Fruit fly (Drosophila melanogaster) whole organism, pupa: ENCODE data around the gene mRpS23.

Experiments
- CG10348 ChIP-seq: fragments of 200-800 bp; sonication (Bioruptor generic); IDR thresholded peaks from 2 replicates; pipeline ENCODE4 v1.3.6; 2022; ENCODE audit warnings: missing biosample characterization, missing genetic modification characterization
- CG12605 ChIP-seq: fragments of 200-800 bp; sonication (Bioruptor generic); IDR thresholded peaks from 2 replicates; pipeline ENCODE4 v1.3.6; 2022; ENCODE audit warnings: missing biosample characterization, missing genetic modification characterization
- CG13204 ChIP-seq: fragments of 200-800 bp; sonication (Bioruptor generic); optimal IDR thresholded peaks from 2 replicates; lab custom pipeline; 2018; ENCODE audit warnings: missing biosample characterization, mild to moderate bottlenecking, missing genetic modification characterization, moderate library complexity
- CG14655 ChIP-seq: fragments of 200-800 bp; sonication (Bioruptor generic); optimal IDR thresholded peaks from 3 replicates; lab custom pipeline; 2017; ENCODE audit warnings: mild to moderate bottlenecking, missing biosample characterization, missing genetic modification reagents, missing genetic modification characterization
- CG15710 ChIP-seq: fragments of 200-800 bp; sonication (Bioruptor generic); optimal IDR thresholded peaks from 2 replicates; lab custom pipeline; 2018; ENCODE audit warnings: missing biosample characterization, mild to moderate bottlenecking, missing genetic modification characterization, moderate library complexity
- CG17806 ChIP-seq: fragments of 200-800 bp; sonication (Bioruptor generic); optimal IDR thresholded peaks from 2 replicates; lab custom pipeline; 2018; ENCODE audit warnings: missing biosample characterization, mild to moderate bottlenecking, missing genetic modification characterization, moderate library complexity
- CG32121 ChIP-seq: fragments of 200-800 bp; sonication (Bioruptor generic); IDR thresholded peaks from 2 replicates; pipeline ENCODE4 v1.3.6; 2022; ENCODE audit warnings: missing biosample characterization, missing genetic modification characterization
- CG34367 ChIP-seq: fragments of 200-800 bp; sonication (Bioruptor generic); optimal IDR thresholded peaks from 2 replicates; lab custom pipeline; 2018; ENCODE audit warnings: missing biosample characterization, mild to moderate bottlenecking, missing genetic modification characterization
- CG4496 ChIP-seq: fragments of 200-800 bp; sonication (Bioruptor generic); IDR thresholded peaks from 3 replicates; pipeline ENCODE4 v1.3.6; 2022; ENCODE audit warnings: missing biosample characterization, missing genetic modification characterization
- CG8159 ChIP-seq: fragments of 200-800 bp; sonication (Bioruptor generic); optimal IDR thresholded peaks from 3 replicates; lab custom pipeline; 2018; ENCODE audit warnings: missing biosample characterization, mild to moderate bottlenecking, missing genetic modification characterization, moderate library complexity
- CG8301 ChIP-seq: fragments of 200-800 bp; sonication (Bioruptor generic); optimal IDR thresholded peaks from 2 replicates; lab custom pipeline; 2018; ENCODE audit warnings: missing biosample characterization, mild to moderate bottlenecking, missing genetic modification characterization
- CG9948 ChIP-seq: fragments of 200-800 bp; sonication (Bioruptor generic); optimal IDR thresholded peaks from 2 replicates; lab custom pipeline; 2018; ENCODE audit warnings: missing biosample characterization, mild to moderate bottlenecking, missing genetic modification characterization, moderate library complexity
- D1 ChIP-seq: fragments of 200-800 bp; sonication (Bioruptor generic); optimal IDR thresholded peaks from 2 replicates; lab custom pipeline; 2018; ENCODE audit warnings: missing biosample characterization, mild to moderate bottlenecking, missing genetic modification characterization, moderate library complexity
- EcR ChIP-seq: fragments of 200-800 bp; sonication (Bioruptor generic); optimal IDR thresholded peaks from 3 replicates; lab custom pipeline; 2019; ENCODE audit warnings: missing biosample characterization, missing genetic modification characterization, mild to moderate bottlenecking, moderate library complexity, missing genetic modification reagents
- Ets98B ChIP-seq: fragments of 200-800 bp; sonication (Bioruptor generic); IDR thresholded peaks from 2 replicates; pipeline ENCODE4 v1.3.6; 2022; ENCODE audit warnings: missing biosample characterization, missing genetic modification characterization
- Pif1A ChIP-seq: fragments of 200-800 bp; sonication (Bioruptor generic); optimal IDR thresholded peaks from 3 replicates; lab custom pipeline; 2016; ENCODE audit warnings: missing biosample characterization, missing genetic modification characterization
- Pif1B ChIP-seq: fragments of 200-800 bp; sonication (Bioruptor generic); optimal IDR thresholded peaks from 3 replicates; lab custom pipeline; 2016; ENCODE audit warnings: missing biosample characterization, missing genetic modification characterization
- Snoo ChIP-seq: fragments of 200-800 bp; sonication (Bioruptor generic); optimal IDR thresholded peaks from 3 replicates; lab custom pipeline; 2017; ENCODE audit warnings: missing biosample characterization, mild to moderate bottlenecking, missing genetic modification characterization, inconsistent platforms
- fd96Ca ChIP-seq: fragments of 200-800 bp; sonication (Bioruptor generic); IDR thresholded peaks from 3 replicates; pipeline ENCODE4 v1.3.6; 2022; ENCODE audit warnings: missing biosample characterization, missing genetic modification characterization
- gl ChIP-seq: fragments of 200-800 bp; sonication (Bioruptor generic); optimal IDR thresholded peaks from 2 replicates; lab custom pipeline; 2018; ENCODE audit warnings: missing biosample characterization, mild to moderate bottlenecking, missing genetic modification characterization
- rn ChIP-seq: fragments of 200-800 bp; sonication (Bioruptor generic); IDR thresholded peaks from 2 replicates; pipeline ENCODE4 v1.3.6; 2022; ENCODE audit warnings: missing biosample characterization, missing genetic modification characterization

mRpS23 gene

dm6 chr2L:13835959-13836358, 1.1 kb upstream of the mRpS23 start:
- TF ChIP-seq CG12605 (GFP tag; lab: Robert Waterston, UW) (no peak), CG9948 (tag; lab: Kevin White, UChicago) (no peak), EcR (GFP tag; lab: Kevin White, UChicago) (no peak), rn (GFP tag; lab: Robert Waterston, UW) (no peak), CG10348 (GFP tag; lab: Robert Waterston, UW) (no peak), fd96Ca (no peak), CG14655 (no peak)

dm6 chr2L:13833058-13833457, 1.8 kb downstream of the mRpS23 start, which contains the start of the genes GatC, PolG2 and Polr2C:
Gene GatC, minus strand, starts transcription at chr2L:13833105.
Gene PolG2, minus strand, starts transcription at chr2L:13833105.
Gene Polr2C, plus strand, starts transcription at chr2L:13833337.
- TF ChIP-seq CG9948 (tag; lab: Kevin White, UChicago) (no peak), CG15710 (peak; percentile 2)

- TF ChIP-seq CG10348 (GFP tag; lab: Robert Waterston, UW) (no peak), gl (tag; lab: Kevin White, UChicago) (no peak), D1 (tag; lab: Kevin White, UChicago) (no peak), Snoo (no peak), Pif1A (GFP tag; lab: Kevin White, UChicago) (no peak), EcR (GFP tag; lab: Kevin White, UChicago) (no peak), CG8301 (tag; lab: Kevin White, UChicago) (no peak), CG12605 (GFP tag; lab: Robert Waterston, UW) (no peak), CG17806 (tag; lab: Kevin White, UChicago) (no peak), CG14655 (no peak), fd96Ca (no peak), CG32121 (GFP tag; lab: Robert Waterston, UW) (no peak), CG4496 (no peak), CG34367 (tag; lab: Kevin White, UChicago) (no peak)
Observed at dm6 chr2L:13829540-13829939, 5.3 kb downstream of the mRpS23 start, which contains the start of the genes Arpc1 and Orc5. Gene Arpc1, minus strand, starts transcription at chr2L:13829741. Gene Orc5, plus strand, starts transcription at chr2L:13829837.

- TF ChIP-seq CG34367 (tag; lab: Kevin White, UChicago) = no peak
- no peak for TF ChIP-seq Pif1A (GFP tag; lab: Kevin White, UChicago)
- no peak for TF ChIP-seq CG17806 (tag; lab: Kevin White, UChicago)
- TF ChIP-seq rn (GFP tag; lab: Robert Waterston, UW) = no peak
- TF ChIP-seq Ets98B (GFP tag; lab: Robert Waterston, UW) = no peak
- no peak for TF ChIP-seq CG8159 (tag; lab: Kevin White, UChicago)
- TF ChIP-seq CG32121 (GFP tag; lab: Robert Waterston, UW) = no peak
- TF ChIP-seq CG10348 (GFP tag; lab: Robert Waterston, UW) = no peak
- no peak for TF ChIP-seq CG12605 (GFP tag; lab: Robert Waterston, UW)
- no peak for TF ChIP-seq Snoo
- TF ChIP-seq Pif1B = no peak
- no peak for TF ChIP-seq CG8301 (tag; lab: Kevin White, UChicago)
- TF ChIP-seq CG14655 = no peak
- no peak for TF ChIP-seq fd96Ca
- no peak for TF ChIP-seq gl (tag; lab: Kevin White, UChicago)
Observed at dm6 chr2L:13827557-13827956, 7.3 kb downstream of the mRpS23 start, which contains the start of gene PolG1. Gene PolG1, minus strand, starts transcription at chr2L:13827772.

dm6 chr2L:13820948-13821347, 13.9 kb downstream of the mRpS23 start, which contains the start of gene b:
Gene b, plus strand, starts transcription at chr2L:13821248.
- TF ChIP-seq Snoo (no peak), CG32121 (GFP tag; lab: Robert Waterston, UW) (no peak), CG9948 (tag; lab: Kevin White, UChicago) (no peak), fd96Ca (no peak), CG12605 (GFP tag; lab: Robert Waterston, UW) (no peak), CG15710 (no peak), CG34367 (tag; lab: Kevin White, UChicago) (no peak), Pif1A (GFP tag; lab: Kevin White, UChicago) (no peak), rn (GFP tag; lab: Robert Waterston, UW) (no peak), CG8301 (tag; lab: Kevin White, UChicago) (no peak)

dm6 chr2L:13820176-13820575, 14.7 kb downstream of the mRpS23 start:
- TF ChIP-seq D1 (tag; lab: Kevin White, UChicago) (no peak), CG34367 (tag; lab: Kevin White, UChicago) (no peak), CG9948 (tag; lab: Kevin White, UChicago) (no peak), fd96Ca (no peak), Pif1A (GFP tag; lab: Kevin White, UChicago) (no peak), CG17806 (tag; lab: Kevin White, UChicago) (no peak), CG12605 (GFP tag; lab: Robert Waterston, UW) (no peak), CG4496 (no peak), Ets98B (GFP tag; lab: Robert Waterston, UW) (no peak), rn (GFP tag; lab: Robert Waterston, UW) (no peak), CG8301 (tag; lab: Kevin White, UChicago) (no peak), CG14655 (no peak), gl (tag; lab: Kevin White, UChicago) (no peak), CG13204 (GFP tag; lab: Kevin White, UChicago) (no peak)
